Worm (Caenorhabditis elegans) whole organism, dauer: Measurements from ENCODE around the gene dss-1.

ENCODE experiments used
- unc-62 ChIP-seq: sonication (generic microtip); optimal IDR thresholded peaks from 2 replicates; lab custom pipeline; 2017; ENCODE audit warnings: missing biosample characterization, missing genetic modification reagents, missing genetic modification characterization

dss-1 gene

ce11 chrIII:1214121-1214673, 18.1 kb upstream of the dss-1 start:
- no peak for TF ChIP-seq unc-62 (GFP tag; lab: Kevin White, UChicago)

ce11 chrIII:1210638-1211037, 14.5 kb upstream of the dss-1 start:
- TF ChIP-seq unc-62 (GFP tag; lab: Kevin White, UChicago): no peak

ce11 chrIII:1207852-1208251, 11.8 kb upstream of the dss-1 start, which contains the start of gene orc-3:
Gene orc-3, plus strand, starts transcription at chrIII:1208133.
- no peak for TF ChIP-seq unc-62 (GFP tag; lab: Kevin White, UChicago)

- TF ChIP-seq unc-62 (GFP tag; lab: Kevin White, UChicago): no peak
Observed at ce11 chrIII:1207027-1207426, 10.9 kb upstream of the dss-1 start.

ce11 chrIII:1206331-1206730, 10.2 kb upstream of the dss-1 start:
- no peak for TF ChIP-seq unc-62 (GFP tag; lab: Kevin White, UChicago)

ce11 chrIII:1205421-1205820, 9.3 kb upstream of the dss-1 start:
- no peak for TF ChIP-seq unc-62 (GFP tag; lab: Kevin White, UChicago)

- TF ChIP-seq unc-62 (GFP tag; lab: Kevin White, UChicago): no peak
Observed at ce11 chrIII:1201958-1202596, 6.0 kb upstream of the dss-1 start, which contains the start of the genes mrpl-45 and Y119D3B.12. Gene mrpl-45, minus strand, starts transcription at chrIII:1202008. Gene Y119D3B.12, plus strand, starts transcription at chrIII:1202546.

ce11 chrIII:1193326-1193862, 2.7 kb downstream of the dss-1 start, which contains the start of gene Y119D3B.14:
Gene Y119D3B.14, minus strand, starts transcription at chrIII:1193812.
- TF ChIP-seq unc-62 (GFP tag; lab: Kevin White, UChicago): no peak

ce11 chrIII:1181756-1182155, 14.3 kb downstream of the dss-1 start, which contains the start of gene nspg-8:
Gene nspg-8, plus strand, starts transcription at chrIII:1182056.
- no peak for TF ChIP-seq unc-62 (GFP tag; lab: Kevin White, UChicago)

ce11 chrIII:1179006-1179405, 17.1 kb downstream of the dss-1 start:
- TF ChIP-seq unc-62 (GFP tag; lab: Kevin White, UChicago): no peak

- no peak for TF ChIP-seq unc-62 (GFP tag; lab: Kevin White, UChicago)
Observed at ce11 chrIII:1176080-1176608, 19.9 kb downstream of the dss-1 start, which contains the start of gene eak-3. Gene eak-3, minus strand, starts transcription at chrIII:1176558.

ce11 chrIII:1173331-1173730, 22.8 kb downstream of the dss-1 start:
- no peak for TF ChIP-seq unc-62 (GFP tag; lab: Kevin White, UChicago)

ce11 chrIII:1169622-1170021, 26.5 kb downstream of the dss-1 start:
- TF ChIP-seq unc-62 (GFP tag; lab: Kevin White, UChicago): no peak

- no peak for TF ChIP-seq unc-62 (GFP tag; lab: Kevin White, UChicago)
Observed at ce11 chrIII:1166388-1166787, 29.7 kb downstream of the dss-1 start.

ce11 chrIII:1164668-1165067, 31.4 kb downstream of the dss-1 start:
- no peak for TF ChIP-seq unc-62 (GFP tag; lab: Kevin White, UChicago)

ce11 chrIII:1163203-1163602, 32.9 kb downstream of the dss-1 start:
- TF ChIP-seq unc-62 (GFP tag; lab: Kevin White, UChicago): no peak
